Fruit fly (Drosophila melanogaster) whole organism, embryonic: ENCODE results near the gene lectin-24Db.
A peak's percentile ranks its signal among the peaks of the same experiment; 100 is the strongest.

Experiments
- Abd-B ChIP-seq: fragments of 200-800 bp; sonication (Bioruptor generic); optimal IDR thresholded peaks from 2 replicates; lab custom pipeline; 2018; ENCODE audit warnings: missing biosample characterization, mild to moderate bottlenecking, missing genetic modification characterization, moderate library complexity
- Awh ChIP-seq: fragments of 200-800 bp; sonication (Bioruptor generic); IDR thresholded peaks from 2 replicates; pipeline ENCODE4, ENCODE4 v1.3.6; 2022; ENCODE audit warnings: missing biosample characterization, missing genetic modification characterization
- Blimp-1 ChIP-seq: fragments of 200-800 bp; sonication (Bioruptor generic); optimal IDR thresholded peaks from 3 replicates; lab custom pipeline; 2018; ENCODE audit warnings: missing biosample characterization, missing genetic modification characterization, mild to moderate bottlenecking, moderate library complexity, missing genetic modification reagents
- CG10565 ChIP-seq: fragments of 200-800 bp; sonication (Bioruptor generic); optimal IDR thresholded peaks from 3 replicates; lab custom pipeline; 2016; ENCODE audit warnings: missing biosample characterization, mild to moderate bottlenecking, missing genetic modification characterization
- CG12219 ChIP-seq: fragments of 200-800 bp; sonication (Bioruptor generic); optimal IDR thresholded peaks from 3 replicates; lab custom pipeline; 2018; ENCODE audit warnings: missing biosample characterization, mild to moderate bottlenecking, missing genetic modification characterization
- CG12659 ChIP-seq: fragments of 200-800 bp; sonication (Bioruptor generic); optimal IDR thresholded peaks from 3 replicates; lab custom pipeline; 2017; ENCODE audit warnings: mild to moderate bottlenecking, missing biosample characterization, missing genetic modification reagents, missing genetic modification characterization
- CG2129 ChIP-seq: fragments of 200-800 bp; sonication (Bioruptor generic); IDR thresholded peaks from 2 replicates; pipeline ENCODE4 v1.3.6; 2022; ENCODE audit warnings: missing biosample characterization, missing genetic modification characterization; ENCODE audit not compliant: partially characterized antibody
- CG2202 ChIP-seq: fragments of 200-800 bp; sonication (Bioruptor generic); optimal IDR thresholded peaks from 2 replicates; lab custom pipeline; 2018; ENCODE audit warnings: missing biosample characterization, mild to moderate bottlenecking, missing genetic modification characterization
- CG32532 ChIP-seq: fragments of 200-800 bp; sonication (Bioruptor generic); IDR thresholded peaks from 2 replicates; pipeline ENCODE4 v1.3.6; 2022; ENCODE audit warnings: missing biosample characterization, missing genetic modification characterization
- CG32767 ChIP-seq: fragments of 200-800 bp; sonication (Bioruptor generic); IDR thresholded peaks from 2 replicates; pipeline ENCODE4 v1.3.6; 2022; ENCODE audit warnings: missing biosample characterization, missing genetic modification characterization
- CG4617 ChIP-seq: fragments of 200-800 bp; sonication (Bioruptor generic); optimal IDR thresholded peaks from 3 replicates; lab custom pipeline; 2016; ENCODE audit warnings: missing biosample characterization, missing genetic modification characterization, borderline replicate concordance
- CG8359 ChIP-seq: fragments of 200-800 bp; sonication (Bioruptor generic); optimal IDR thresholded peaks from 2 replicates; lab custom pipeline; 2017; ENCODE audit warnings: missing biosample characterization, mild to moderate bottlenecking, missing genetic modification characterization, borderline replicate concordance
- CkIIα-i1 ChIP-seq: fragments of 200-800 bp; sonication (Bioruptor generic); IDR thresholded peaks from 2 replicates; pipeline ENCODE4 v1.3.6; 2022; ENCODE audit warnings: missing biosample characterization, missing genetic modification characterization
- CoRest ChIP-seq: fragments of 200-800 bp; sonication (Bioruptor generic); optimal IDR thresholded peaks from 3 replicates; lab custom pipeline; 2018; ENCODE audit warnings: missing biosample characterization, mild to moderate bottlenecking, missing genetic modification characterization, moderate library complexity
- Dp ChIP-seq: fragments of 200-800 bp; sonication (Bioruptor generic); optimal IDR thresholded peaks from 2 replicates; lab custom pipeline; 2018; ENCODE audit warnings: missing biosample characterization, mild to moderate bottlenecking, missing genetic modification characterization, moderate library complexity
- E2f2 ChIP-seq: fragments of 200-800 bp; sonication (Bioruptor generic); IDR thresholded peaks from 2 replicates; pipeline ENCODE4 v1.3.6; 2022; ENCODE audit warnings: missing biosample characterization, missing genetic modification characterization
- Fer2 ChIP-seq: fragments of 200-800 bp; sonication (Bioruptor generic); optimal IDR thresholded peaks from 2 replicates; lab custom pipeline; 2018; ENCODE audit warnings: missing biosample characterization, mild to moderate bottlenecking, missing genetic modification characterization, moderate library complexity
- HLHmδ ChIP-seq: fragments of 200-800 bp; sonication (Bioruptor generic); optimal IDR thresholded peaks from 2 replicates; lab custom pipeline; 2018; ENCODE audit warnings: missing biosample characterization, mild to moderate bottlenecking, missing genetic modification characterization, moderate library complexity
- Hmr ChIP-seq: fragments of 200-800 bp; sonication (Bioruptor generic); optimal IDR thresholded peaks from 3 replicates; lab custom pipeline; 2017; ENCODE audit warnings: mild to moderate bottlenecking, missing biosample characterization, missing genetic modification reagents, missing genetic modification characterization
- Hr51 ChIP-seq, 2 experiments: fragments of 200-800 bp; sonication (Bioruptor generic); optimal IDR thresholded peaks; 2 replicates in 1 of 2; 3 replicates in 1 of 2; lab custom pipeline; 2016 to 2018; ENCODE audit warnings: missing biosample characterization in 2 of 2, missing genetic modification characterization in 2 of 2, mild to moderate bottlenecking in 1 of 2, moderate library complexity in 1 of 2
- Lhr ChIP-seq: fragments of 200-800 bp; sonication (Bioruptor generic); optimal IDR thresholded peaks from 3 replicates; lab custom pipeline; 2017; ENCODE audit warnings: mild to moderate bottlenecking, missing biosample characterization, missing genetic modification reagents, missing genetic modification characterization
- MBD-R2 ChIP-seq: fragments of 200-800 bp; sonication (Bioruptor generic); IDR thresholded peaks from 2 replicates; pipeline ENCODE4 v1.3.6; 2022; ENCODE audit warnings: missing biosample characterization, missing genetic modification characterization
- MESR4 ChIP-seq: fragments of 200-800 bp; sonication (Bioruptor generic); optimal IDR thresholded peaks from 2 replicates; lab custom pipeline; 2018; ENCODE audit warnings: missing biosample characterization, mild to moderate bottlenecking, missing genetic modification characterization, moderate library complexity
- Myb ChIP-seq: fragments of 200-800 bp; sonication (Bioruptor generic); optimal IDR thresholded peaks from 2 replicates; lab custom pipeline; 2016; ENCODE audit warnings: missing biosample characterization, missing genetic modification characterization
- NC2β ChIP-seq: fragments of 200-800 bp; sonication (Bioruptor generic); optimal IDR thresholded peaks from 2 replicates; lab custom pipeline; 2016; ENCODE audit warnings: missing biosample characterization, missing genetic modification characterization
- PHDP ChIP-seq: fragments of 200-800 bp; sonication (Bioruptor generic); optimal IDR thresholded peaks from 3 replicates; lab custom pipeline; 2018; ENCODE audit warnings: missing biosample characterization, mild to moderate bottlenecking, missing genetic modification characterization, moderate library complexity
- Pdp1 ChIP-seq, 2 experiments: fragments of 200-800 bp; sonication (Bioruptor generic); optimal IDR thresholded peaks; 3 replicates each; lab custom pipeline; 2016; ENCODE audit warnings: missing biosample characterization in 2 of 2, missing genetic modification characterization in 2 of 2, mild to moderate bottlenecking in 1 of 2, moderate library complexity in 1 of 2
- Side ChIP-seq: fragments of 200-800 bp; sonication (Bioruptor generic); optimal IDR thresholded peaks from 2 replicates; lab custom pipeline; 2016; ENCODE audit warnings: missing biosample characterization, missing genetic modification characterization
- Sin3A ChIP-seq: fragments of >200 bp; optimal IDR thresholded peaks from 2 replicates; lab custom pipeline; 2018
- Usf ChIP-seq: fragments of 200-800 bp; sonication (Bioruptor generic); optimal IDR thresholded peaks from 2 replicates; lab custom pipeline; 2017; ENCODE audit warnings: missing genotype, missing biosample characterization, missing genetic modification characterization
- ase ChIP-seq: fragments of 200-800 bp; sonication (Bioruptor generic); IDR thresholded peaks from 3 replicates; pipeline ENCODE4 v1.3.6; 2022; ENCODE audit warnings: missing biosample characterization, missing genetic modification characterization
- cas ChIP-seq: fragments of 200-800 bp; sonication (Bioruptor generic); IDR thresholded peaks from 2 replicates; pipeline ENCODE4 v1.3.6; 2022; ENCODE audit warnings: missing biosample characterization, missing genetic modification characterization
- crc ChIP-seq: fragments of 200-800 bp; sonication (Bioruptor generic); optimal IDR thresholded peaks from 2 replicates; lab custom pipeline; 2016; ENCODE audit warnings: missing biosample characterization, missing genetic modification characterization
- disco-r ChIP-seq: fragments of 200-800 bp; sonication (Bioruptor generic); optimal IDR thresholded peaks from 2 replicates; lab custom pipeline; 2016; ENCODE audit warnings: missing biosample characterization, missing genetic modification characterization
- ewg ChIP-seq: fragments of 200-800 bp; sonication (Bioruptor generic); optimal IDR thresholded peaks from 3 replicates; lab custom pipeline; 2017; ENCODE audit warnings: mild to moderate bottlenecking, missing biosample characterization, missing genetic modification reagents, missing genetic modification characterization
- gcm ChIP-seq: fragments of 200-800 bp; sonication (Bioruptor generic); optimal IDR thresholded peaks from 2 replicates; lab custom pipeline; 2019; ENCODE audit warnings: missing biosample characterization, mild to moderate bottlenecking, missing genetic modification characterization, moderate library complexity
- gfzf ChIP-seq: fragments of 200-800 bp; sonication (Bioruptor generic); optimal IDR thresholded peaks from 2 replicates; lab custom pipeline; 2016; ENCODE audit warnings: missing biosample characterization, mild to moderate bottlenecking, missing genetic modification characterization, moderate library complexity
- gt ChIP-seq: fragments of 200-800 bp; sonication (Bioruptor generic); IDR thresholded peaks from 2 replicates; pipeline ENCODE4 v1.3.6; 2022; ENCODE audit warnings: missing biosample characterization, missing genetic modification characterization
- insv ChIP-seq, 2 experiments: fragments of 200-800 bp; sonication (Bioruptor generic); optimal IDR thresholded peaks; 3 replicates each; lab custom pipeline; 2016 to 2018; ENCODE audit warnings: missing biosample characterization in 2 of 2, missing genetic modification characterization in 2 of 2
- jumu ChIP-seq: fragments of 200-800 bp; sonication (Bioruptor generic); optimal IDR thresholded peaks from 3 replicates; lab custom pipeline; 2016; ENCODE audit warnings: missing biosample characterization, missing genetic modification characterization
- nmo ChIP-seq: fragments of 200-800 bp; sonication (Bioruptor generic); optimal IDR thresholded peaks from 2 replicates; lab custom pipeline; 2018; ENCODE audit warnings: missing biosample characterization, mild to moderate bottlenecking, missing genetic modification characterization, moderate library complexity
- org-1 ChIP-seq: fragments of 200-800 bp; sonication (Bioruptor generic); optimal IDR thresholded peaks from 2 replicates; lab custom pipeline; 2017; ENCODE audit warnings: missing biosample characterization, missing genetic modification characterization
- peb ChIP-seq: fragments of 200-800 bp; sonication (Bioruptor generic); IDR thresholded peaks from 2 replicates; pipeline ENCODE4 v1.3.6; 2022; ENCODE audit warnings: missing biosample characterization, missing genetic modification characterization
- ro ChIP-seq: fragments of 200-800 bp; sonication (Bioruptor generic); IDR thresholded peaks from 2 replicates; pipeline ENCODE4 v1.3.6; 2022; ENCODE audit warnings: missing biosample characterization, missing genetic modification characterization
- row ChIP-seq: fragments of 200-800 bp; sonication (Bioruptor generic); IDR thresholded peaks from 3 replicates; pipeline ENCODE4 v1.3.6; 2022; ENCODE audit warnings: missing biosample characterization, missing genetic modification characterization
- seq ChIP-seq: fragments of 200-800 bp; sonication (Bioruptor generic); IDR thresholded peaks from 2 replicates; pipeline ENCODE4 v1.3.6; 2022; ENCODE audit warnings: missing biosample characterization, missing genetic modification characterization
- sqz ChIP-seq: fragments of 200-800 bp; sonication (Bioruptor generic); optimal IDR thresholded peaks from 3 replicates; lab custom pipeline; 2018; ENCODE audit warnings: missing biosample characterization, mild to moderate bottlenecking, missing genetic modification characterization
- trem ChIP-seq: fragments of 200-800 bp; optimal IDR thresholded peaks from 3 replicates; lab custom pipeline; 2019; ENCODE audit warnings: missing biosample characterization, mild to moderate bottlenecking, missing genetic modification characterization, moderate library complexity
- ttk ChIP-seq: fragments of 200-800 bp; sonication (Bioruptor generic); IDR thresholded peaks from 2 replicates; pipeline ENCODE4 v2.1.2; 2022; ENCODE audit warnings: missing biosample characterization, missing genetic modification characterization
- wek ChIP-seq: fragments of 200-800 bp; sonication (Bioruptor generic); optimal IDR thresholded peaks from 3 replicates; lab custom pipeline; 2018; ENCODE audit warnings: missing biosample characterization, mild to moderate bottlenecking, missing genetic modification characterization, moderate library complexity

lectin-24Db gene

dm6 chr2L:4197143-4197912 lies 9.4 kb downstream of the lectin-24Db start (continued):
- no peak for TF ChIP-seq ro
- no peak for TF ChIP-seq Sin3A (lab: Kevin White, UChicago)
- no peak for TF ChIP-seq ase (GFP tag; lab: Robert Waterston, UW)
- no peak for TF ChIP-seq CkIIα-i1 (GFP tag; lab: Robert Waterston, UW)
- peak; percentile 3 for TF ChIP-seq Hmr
- TF ChIP-seq ewg (GFP tag; lab: Kevin White, UChicago): no peak
- no peak for TF ChIP-seq wek (GFP tag; lab: Kevin White, UChicago)
- no peak for TF ChIP-seq Myb (GFP tag; lab: Kevin White, UChicago)
- TF ChIP-seq ttk: no peak
- TF ChIP-seq org-1: no peak
- no peak for TF ChIP-seq gt (GFP tag; lab: Robert Waterston, UW)
- TF ChIP-seq CG10565: no peak
- no peak for TF ChIP-seq cas (GFP tag; lab: Robert Waterston, UW)
- TF ChIP-seq jumu (GFP tag; lab: Kevin White, UChicago): no peak
- TF ChIP-seq Side (GFP tag; lab: Kevin White, UChicago): no peak
- TF ChIP-seq PHDP (tag; lab: Kevin White, UChicago): peak; percentile 5
- no peak for TF ChIP-seq Pdp1 (GFP tag; optimal IDR thresholded peaks at IDR 0.05; lab: Kevin White, UChicago)
- TF ChIP-seq HLHmδ (GFP tag; lab: Kevin White, UChicago): no peak
- TF ChIP-seq CG12219 (GFP tag; lab: Kevin White, UChicago): no peak
- no peak for TF ChIP-seq Hr51 (GFP tag; optimal IDR thresholded peaks at IDR 0.05; lab: Kevin White, UChicago)
- TF ChIP-seq Awh (GFP tag; lab: Robert Waterston, UW): no peak
- TF ChIP-seq peb (GFP tag; lab: Robert Waterston, UW): no peak
- no peak for TF ChIP-seq NC2β (GFP tag; lab: Kevin White, UChicago)
- TF ChIP-seq trem: no peak
- peak; percentile 80 for TF ChIP-seq sqz
- no peak for TF ChIP-seq Usf (GFP tag; lab: Kevin White, UChicago)
- TF ChIP-seq Blimp-1: peak; percentile 94
- TF ChIP-seq gcm: no peak
- no peak for TF ChIP-seq crc (GFP tag; lab: Kevin White, UChicago)
- no peak for TF ChIP-seq CG32767 (GFP tag; lab: Robert Waterston, UW)
- TF ChIP-seq insv (GFP tag; optimal IDR thresholded peaks at IDR 0.05; lab: Kevin White, UChicago): no peak
- no peak for TF ChIP-seq disco-r (GFP tag; lab: Kevin White, UChicago)
- no peak for TF ChIP-seq Lhr (GFP tag; lab: Kevin White, UChicago)

dm6 chr2L:4197913-4198319 lies 10.0 kb downstream of the lectin-24Db start, which contains the start of gene Naprt:
Naprt (minus strand) TSS chr2L:4198071.
- peak; percentile 60 for TF ChIP-seq gfzf (GFP tag; lab: Kevin White, UChicago)
- peak; percentile 88 for TF ChIP-seq Dp (GFP tag; lab: Kevin White, UChicago)
- peak; percentile 33 for TF ChIP-seq CoRest (tag; lab: Kevin White, UChicago)
- TF ChIP-seq seq (GFP tag; lab: Robert Waterston, UW): no peak
- TF ChIP-seq MESR4 (GFP tag; lab: Kevin White, UChicago): peak; percentile 32
- no peak for TF ChIP-seq CG2129 (GFP tag; lab: Robert Waterston, UW)
- TF ChIP-seq nmo (GFP tag; lab: Kevin White, UChicago): peak; percentile 48
- no peak for TF ChIP-seq CG4617 (GFP tag; lab: Kevin White, UChicago)
- TF ChIP-seq CG32532 (GFP tag; lab: Robert Waterston, UW): peak; percentile 29; the same call in 1 of the 2 replicates
- TF ChIP-seq CG2202 (tag; lab: Kevin White, UChicago): no peak
- TF ChIP-seq E2f2 (GFP tag; lab: Robert Waterston, UW): peak; percentile 88
- peak; percentile 68 for TF ChIP-seq MBD-R2 (GFP tag; lab: Robert Waterston, UW)
- peak; percentile 86 for TF ChIP-seq row (GFP tag; lab: Robert Waterston, UW)
- TF ChIP-seq trem: peak; percentile 35
- TF ChIP-seq Abd-B (GFP tag; lab: Kevin White, UChicago): peak; percentile 28
- no peak for TF ChIP-seq CG8359 (GFP tag; lab: Kevin White, UChicago)
- peak; percentile 5 for TF ChIP-seq Hmr
- peak; percentile 28 for TF ChIP-seq CG12659 (GFP tag; lab: Kevin White, UChicago)
- TF ChIP-seq Fer2: no peak
